Fruit fly (Drosophila melanogaster) whole organism, embryonic: ENCODE measurements around the gene ATP7.
A peak's percentile ranks its signal among the peaks of the same experiment; 100 is the strongest.

Experiments used
- CG10147 ChIP-seq: fragments of 200-800 bp; sonication (Bioruptor generic); optimal IDR thresholded peaks from 2 replicates; lab custom pipeline; 2019; ENCODE audit warnings: missing biosample characterization, mild to moderate bottlenecking, missing genetic modification characterization, moderate library complexity
- CG1024 ChIP-seq: fragments of 200-800 bp; sonication (Bioruptor generic); IDR thresholded peaks from 2 replicates; pipeline ENCODE4 v1.3.6; 2022; ENCODE audit warnings: missing biosample characterization, missing genetic modification characterization
- CG10321 ChIP-seq: fragments of 200-800 bp; sonication (Bioruptor generic); IDR thresholded peaks from 2 replicates; pipeline ENCODE4 v1.3.6; 2022; ENCODE audit warnings: missing biosample characterization, missing genetic modification characterization
- CG10366 ChIP-seq: fragments of 200-800 bp; sonication (Bioruptor generic); IDR thresholded peaks from 2 replicates; pipeline ENCODE4 v1.3.6; 2022; ENCODE audit warnings: missing biosample characterization, missing genetic modification characterization
- CG10959 ChIP-seq: fragments of 200-800 bp; sonication (Bioruptor generic); IDR thresholded peaks from 2 replicates; pipeline ENCODE4 v1.3.6; 2022; ENCODE audit warnings: missing biosample characterization, missing genetic modification characterization
- CG15269 ChIP-seq: fragments of 200-800 bp; sonication (Bioruptor generic); optimal IDR thresholded peaks from 2 replicates; lab custom pipeline; 2018; ENCODE audit warnings: missing biosample characterization, mild to moderate bottlenecking, missing genetic modification characterization, moderate library complexity
- CG15479 ChIP-seq: fragments of 200-800 bp; sonication (Bioruptor generic); optimal IDR thresholded peaks from 3 replicates; lab custom pipeline; 2019; ENCODE audit warnings: missing biosample characterization, mild to moderate bottlenecking, missing genetic modification characterization, moderate library complexity
- CG1603 ChIP-seq: fragments of 200-800 bp; sonication (Bioruptor generic); optimal IDR thresholded peaks from 2 replicates; lab custom pipeline; 2019; ENCODE audit warnings: missing biosample characterization, mild to moderate bottlenecking, missing genetic modification characterization, moderate library complexity
- CG18764 ChIP-seq: fragments of 200-800 bp; sonication (Bioruptor generic); optimal IDR thresholded peaks from 3 replicates; lab custom pipeline; 2016; ENCODE audit warnings: missing biosample characterization, missing genetic modification characterization
- CG2202 ChIP-seq: fragments of 200-800 bp; sonication (Bioruptor generic); optimal IDR thresholded peaks from 2 replicates; lab custom pipeline; 2018; ENCODE audit warnings: missing biosample characterization, mild to moderate bottlenecking, missing genetic modification characterization
- CG2875 ChIP-seq: fragments of 200-800 bp; sonication (Bioruptor generic); optimal IDR thresholded peaks from 2 replicates; lab custom pipeline; 2017; ENCODE audit warnings: missing biosample characterization, mild to moderate bottlenecking, missing genetic modification characterization, missing genetic modification reagents
- CG4820 ChIP-seq: fragments of 200-800 bp; sonication (Bioruptor generic); optimal IDR thresholded peaks from 3 replicates; lab custom pipeline; 2016; ENCODE audit warnings: missing biosample characterization, missing genetic modification characterization
- CG5953 ChIP-seq: fragments of 200-800 bp; sonication (Bioruptor generic); IDR thresholded peaks from 2 replicates; pipeline ENCODE4 v1.3.6; 2022; ENCODE audit warnings: missing biosample characterization, missing genetic modification characterization
- CG7987 ChIP-seq: fragments of 200-800 bp; sonication (Bioruptor generic); optimal IDR thresholded peaks from 2 replicates; lab custom pipeline; 2018; ENCODE audit warnings: missing biosample characterization, mild to moderate bottlenecking, missing genetic modification characterization, moderate library complexity
- CG8359 ChIP-seq: fragments of 200-800 bp; sonication (Bioruptor generic); optimal IDR thresholded peaks from 2 replicates; lab custom pipeline; 2017; ENCODE audit warnings: missing biosample characterization, mild to moderate bottlenecking, missing genetic modification characterization, borderline replicate concordance
- CG8478 ChIP-seq: fragments of >200 bp; optimal IDR thresholded peaks from 2 replicates; lab custom pipeline; 2018
- CG9817 ChIP-seq: fragments of 200-800 bp; sonication (Bioruptor generic); optimal IDR thresholded peaks from 2 replicates; lab custom pipeline; 2018; ENCODE audit warnings: missing biosample characterization, mild to moderate bottlenecking, missing genetic modification characterization, moderate library complexity
- H15 ChIP-seq: fragments of 200-800 bp; sonication (Bioruptor generic); IDR thresholded peaks from 3 replicates; pipeline ENCODE4 v1.3.6; 2022; ENCODE audit warnings: missing biosample characterization, missing genetic modification characterization
- HLH4C ChIP-seq: fragments of 200-800 bp; sonication (Bioruptor generic); IDR thresholded peaks from 3 replicates; pipeline ENCODE4 v1.3.6; 2022; ENCODE audit warnings: missing biosample characterization, missing genetic modification characterization; ENCODE audit not compliant: partially characterized antibody
- HLHmδ ChIP-seq: fragments of 200-800 bp; sonication (Bioruptor generic); optimal IDR thresholded peaks from 2 replicates; lab custom pipeline; 2018; ENCODE audit warnings: missing biosample characterization, mild to moderate bottlenecking, missing genetic modification characterization, moderate library complexity
- HmgD ChIP-seq: fragments of 200-800 bp; sonication (Bioruptor generic); optimal IDR thresholded peaks from 3 replicates; lab custom pipeline; 2016; ENCODE audit warnings: missing biosample characterization, missing genetic modification characterization
- Hr51 ChIP-seq, 2 experiments: fragments of 200-800 bp; sonication (Bioruptor generic); optimal IDR thresholded peaks; 2 replicates in 1 of 2; 3 replicates in 1 of 2; lab custom pipeline; 2016 to 2018; ENCODE audit warnings: missing biosample characterization in 2 of 2, missing genetic modification characterization in 2 of 2, mild to moderate bottlenecking in 1 of 2, moderate library complexity in 1 of 2
- Hsf ChIP-seq: fragments of 200-800 bp; sonication (Bioruptor generic); optimal IDR thresholded peaks from 3 replicates; lab custom pipeline; 2016; ENCODE audit warnings: missing biosample characterization, missing genetic modification characterization
- Lpt ChIP-seq: fragments of >200 bp; optimal IDR thresholded peaks from 2 replicates; lab custom pipeline; 2018; ENCODE audit warnings: missing biosample characterization, missing genetic modification characterization
- Myb ChIP-seq: fragments of 200-800 bp; sonication (Bioruptor generic); optimal IDR thresholded peaks from 2 replicates; lab custom pipeline; 2016; ENCODE audit warnings: missing biosample characterization, missing genetic modification characterization
- NK7.1 ChIP-seq: fragments of 200-800 bp; sonication (Bioruptor generic); optimal IDR thresholded peaks from 3 replicates; lab custom pipeline; 2016; ENCODE audit warnings: missing biosample characterization, missing genetic modification characterization
- Nf-YA ChIP-seq: fragments of 200-800 bp; sonication (Bioruptor generic); IDR thresholded peaks from 2 replicates; pipeline ENCODE4 v1.3.6; 2022; ENCODE audit warnings: missing biosample characterization, missing genetic modification characterization
- Scr ChIP-seq: fragments of 200-800 bp; sonication (Bioruptor generic); IDR thresholded peaks from 2 replicates; pipeline ENCODE4 v1.3.6; 2022; ENCODE audit warnings: missing biosample characterization, missing genetic modification characterization; ENCODE audit not compliant: partially characterized antibody
- TFAM ChIP-seq: fragments of 200-800 bp; sonication (Bioruptor generic); optimal IDR thresholded peaks from 2 replicates; lab custom pipeline; 2017; ENCODE audit warnings: missing biosample characterization, missing genetic modification characterization, inconsistent platforms
- amos ChIP-seq: fragments of 200-800 bp; sonication (Bioruptor generic); IDR thresholded peaks from 2 replicates; pipeline ENCODE4 v1.3.6; 2022; ENCODE audit warnings: missing biosample characterization, missing genetic modification characterization; ENCODE audit not compliant: partially characterized antibody
- aop ChIP-seq: fragments of 200-800 bp; sonication (Bioruptor generic); IDR thresholded peaks from 2 replicates; pipeline ENCODE4 v1.3.6; 2022; ENCODE audit warnings: missing biosample characterization, missing genetic modification characterization
- br ChIP-seq: fragments of >200 bp; optimal IDR thresholded peaks from 2 replicates; lab custom pipeline; 2017
- cato ChIP-seq: fragments of 200-800 bp; sonication (Bioruptor generic); optimal IDR thresholded peaks from 2 replicates; lab custom pipeline; 2016; ENCODE audit warnings: missing biosample characterization, missing genetic modification characterization, borderline replicate concordance
- da ChIP-seq: fragments of 200-800 bp; sonication (Bioruptor generic); optimal IDR thresholded peaks from 2 replicates; lab custom pipeline; 2016; ENCODE audit warnings: missing biosample characterization, missing genetic modification characterization
- dimm ChIP-seq: fragments of 200-800 bp; sonication (Bioruptor generic); IDR thresholded peaks from 2 replicates; pipeline ENCODE4 v1.3.6; 2022; ENCODE audit warnings: missing biosample characterization, missing genetic modification characterization
- dmrt11E ChIP-seq: fragments of 200-800 bp; sonication (Bioruptor generic); optimal IDR thresholded peaks from 3 replicates; lab custom pipeline; 2018; ENCODE audit warnings: missing biosample characterization, mild to moderate bottlenecking, missing genetic modification characterization, moderate library complexity
- en ChIP-seq: fragments of 200-800 bp; sonication (Bioruptor generic); optimal IDR thresholded peaks from 2 replicates; lab custom pipeline; 2016; ENCODE audit warnings: missing biosample characterization, missing genetic modification characterization
- gfzf ChIP-seq: fragments of 200-800 bp; sonication (Bioruptor generic); optimal IDR thresholded peaks from 2 replicates; lab custom pipeline; 2016; ENCODE audit warnings: missing biosample characterization, mild to moderate bottlenecking, missing genetic modification characterization, moderate library complexity
- hbn ChIP-seq: fragments of 200-800 bp; sonication (Bioruptor generic); IDR thresholded peaks from 2 replicates; pipeline ENCODE4 v1.3.6; 2022; ENCODE audit warnings: missing biosample characterization, missing genetic modification characterization; ENCODE audit not compliant: partially characterized antibody
- hkb ChIP-seq, 2 experiments: fragments of 200-800 bp in 1 of 2; fragments of >200 bp in 1 of 2; sonication (Bioruptor generic) in 1 of 2; IDR thresholded peaks in 1 of 2; optimal IDR thresholded peaks in 1 of 2; 2 replicates each; pipeline versions ENCODE4 v1.3.6 to Lab custom; 2017 to 2022; ENCODE audit warnings: missing biosample characterization in 1 of 2, missing genetic modification characterization in 1 of 2
- jigr1 ChIP-seq: fragments of 200-800 bp; sonication (Bioruptor generic); IDR thresholded peaks from 3 replicates; pipeline ENCODE4 v1.3.6; 2022; ENCODE audit warnings: missing biosample characterization, missing genetic modification characterization
- nmo ChIP-seq: fragments of 200-800 bp; sonication (Bioruptor generic); optimal IDR thresholded peaks from 2 replicates; lab custom pipeline; 2018; ENCODE audit warnings: missing biosample characterization, mild to moderate bottlenecking, missing genetic modification characterization, moderate library complexity
- nom ChIP-seq: fragments of 200-800 bp; sonication (Bioruptor generic); optimal IDR thresholded peaks from 2 replicates; lab custom pipeline; 2017; ENCODE audit warnings: missing biosample characterization, missing genetic modification characterization, mild to moderate bottlenecking, moderate library complexity, missing genetic modification reagents
- scrt ChIP-seq: fragments of 200-800 bp; sonication (Bioruptor generic); optimal IDR thresholded peaks from 2 replicates; lab custom pipeline; 2018; ENCODE audit warnings: missing biosample characterization, mild to moderate bottlenecking, missing genetic modification characterization, moderate library complexity
- shn ChIP-seq: fragments of 200-800 bp; sonication (Bioruptor generic); optimal IDR thresholded peaks from 3 replicates; lab custom pipeline; 2016; ENCODE audit warnings: missing biosample characterization, missing genetic modification characterization
- sna ChIP-seq: fragments of 200-800 bp; sonication (Bioruptor generic); IDR thresholded peaks from 2 replicates; pipeline ENCODE4 v1.3.6; 2022; ENCODE audit warnings: missing biosample characterization, missing genetic modification characterization; ENCODE audit not compliant: partially characterized antibody
- ssp ChIP-seq: fragments of 200-800 bp; sonication (Bioruptor generic); IDR thresholded peaks from 2 replicates; pipeline ENCODE4 v1.3.6; 2022; ENCODE audit warnings: missing biosample characterization, missing genetic modification characterization
- stc ChIP-seq: fragments of 200-800 bp; sonication (Bioruptor generic); IDR thresholded peaks from 2 replicates; pipeline ENCODE4 v1.3.6; 2022; ENCODE audit warnings: missing biosample characterization, missing genetic modification characterization
- tup ChIP-seq: fragments of 200-800 bp; sonication (Bioruptor generic); optimal IDR thresholded peaks from 2 replicates; lab custom pipeline; 2016; ENCODE audit warnings: missing biosample characterization, mild to moderate bottlenecking, missing genetic modification characterization, moderate library complexity
- vnd ChIP-seq: fragments of 200-800 bp; sonication (Bioruptor generic); IDR thresholded peaks from 3 replicates; pipeline ENCODE4 v1.3.6; 2022; ENCODE audit warnings: missing biosample characterization, missing genetic modification characterization; ENCODE audit not compliant: partially characterized antibody

The ATP7 gene

DNA sequence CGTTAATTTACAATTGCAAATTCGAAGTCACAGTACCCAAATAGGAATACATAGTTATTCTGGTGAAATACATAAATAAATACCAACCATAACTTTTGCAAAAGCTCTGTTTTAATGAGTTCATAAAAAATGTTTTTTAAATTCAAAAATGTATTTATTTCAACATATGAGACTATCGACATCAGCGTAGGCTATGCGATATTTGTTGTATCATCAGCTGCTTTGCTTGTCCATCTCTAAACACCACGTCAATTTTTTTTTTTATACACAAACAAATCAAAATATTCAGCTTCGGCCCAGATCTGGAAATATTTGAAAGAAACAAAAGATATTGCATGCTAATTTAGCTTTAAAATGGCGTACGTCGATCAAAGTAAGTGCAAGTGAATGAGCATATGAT lies 33.3 kb downstream of the ATP7 start, which contains the start of gene CG1840 (continued):
- peak; percentile 28 for TF ChIP-seq CG1603
- TF ChIP-seq amos (GFP tag; lab: Robert Waterston, UW) = peak; percentile 80
- no peak for TF ChIP-seq scrt (GFP tag; lab: Kevin White, UChicago)
- TF ChIP-seq CG9817 (tag; lab: Kevin White, UChicago) = no peak
- no peak for TF ChIP-seq Nf-YA
- TF ChIP-seq HLHmδ = no peak
- no peak for TF ChIP-seq CG10959
- no peak for TF ChIP-seq Hr51 (GFP tag; optimal IDR thresholded peaks at IDR 0.05; lab: Kevin White, UChicago)
- TF ChIP-seq da (GFP tag; lab: Kevin White, UChicago) = no peak
- TF ChIP-seq sna = peak; percentile 51; the same call in 1 of the 2 replicates
- no peak for TF ChIP-seq CG8359 (GFP tag; lab: Kevin White, UChicago)
- no peak for TF ChIP-seq CG7987 (GFP tag; lab: Kevin White, UChicago)
- no peak for TF ChIP-seq dmrt11E (tag; lab: Kevin White, UChicago)
- TF ChIP-seq HLH4C = peak; percentile 51; the same call in 2 of the 3 replicates
- TF ChIP-seq CG10321 (GFP tag; lab: Robert Waterston, UW) = no peak
- TF ChIP-seq hbn = peak; percentile 77
- no peak for TF ChIP-seq CG15479 (GFP tag; lab: Kevin White, UChicago)
- no peak for TF ChIP-seq jigr1 (GFP tag; lab: Robert Waterston, UW)
- peak; percentile 81 for TF ChIP-seq Scr (GFP tag; lab: Robert Waterston, UW)
- no peak for TF ChIP-seq ssp (GFP tag; lab: Robert Waterston, UW)
- TF ChIP-seq nmo (GFP tag; lab: Kevin White, UChicago) = no peak
- TF ChIP-seq Myb (GFP tag; lab: Kevin White, UChicago) = no peak
- TF ChIP-seq hkb (optimal IDR thresholded peaks at IDR 0.05; lab: Kevin White, UChicago) = no peak
- TF ChIP-seq hkb (GFP tag; IDR thresholded peaks at IDR 0.05; lab: Robert Waterston, UW) = no peak
- no peak for TF ChIP-seq HmgD (GFP tag; lab: Kevin White, UChicago)
- no peak for TF ChIP-seq CG18764 (GFP tag; lab: Kevin White, UChicago)
- no peak for TF ChIP-seq CG2875 (GFP tag; lab: Kevin White, UChicago)
- TF ChIP-seq stc (GFP tag; lab: Robert Waterston, UW) = no peak
- no peak for TF ChIP-seq tup (GFP tag; lab: Kevin White, UChicago)
- TF ChIP-seq NK7.1 (GFP tag; lab: Kevin White, UChicago) = no peak
- no peak for TF ChIP-seq cato (GFP tag; lab: Kevin White, UChicago)
- no peak for TF ChIP-seq CG5953
- no peak for TF ChIP-seq CG4820 (GFP tag; lab: Kevin White, UChicago)
- peak; percentile 6 for TF ChIP-seq gfzf (GFP tag; lab: Kevin White, UChicago)
- no peak for TF ChIP-seq CG15269
- TF ChIP-seq dimm (GFP tag; lab: Robert Waterston, UW) = no peak
- TF ChIP-seq CG8478 (lab: Kevin White, UChicago) = no peak
- no peak for TF ChIP-seq H15 (GFP tag; lab: Robert Waterston, UW)
- TF ChIP-seq en (GFP tag; lab: Kevin White, UChicago) = no peak
- TF ChIP-seq br (lab: Kevin White, UChicago) = no peak
- no peak for TF ChIP-seq CG10366 (GFP tag; lab: Robert Waterston, UW)
- no peak for TF ChIP-seq TFAM (GFP tag; lab: Kevin White, UChicago)
- no peak for TF ChIP-seq Lpt
- no peak for TF ChIP-seq CG1024
- TF ChIP-seq CG10147 (GFP tag; lab: Kevin White, UChicago) = no peak
- no peak for TF ChIP-seq shn (GFP tag; lab: Kevin White, UChicago)
- TF ChIP-seq aop (GFP tag; lab: Robert Waterston, UW) = no peak
- TF ChIP-seq CG2202 = no peak
- no peak for TF ChIP-seq nom
- TF ChIP-seq Hsf (GFP tag; lab: Kevin White, UChicago) = no peak
- TF ChIP-seq vnd (GFP tag; lab: Robert Waterston, UW) = peak; percentile 70
